Worm (Caenorhabditis elegans) whole organism, young adult: ENCODE data around the gene ergi-3.

Experiments used
- Y56A3A.18 ChIP-seq: fragments of 200-800 bp; sonication (Bioruptor generic); IDR thresholded peaks from 2 replicates; pipeline ENCODE4 v1.3.6; 2022; ENCODE audit warnings: missing genetic modification reagents, missing genetic modification characterization, missing compliant biosample characterization
- bed-2 ChIP-seq: fragments of 200-800 bp; sonication (Bioruptor generic); IDR thresholded peaks from 2 replicates; pipeline ENCODE4 v1.3.6; 2022; ENCODE audit warnings: missing genetic modification reagents, missing genetic modification characterization, missing compliant biosample characterization
- ekl-4 ChIP-seq: fragments of 200-800 bp; sonication (Bioruptor generic); IDR thresholded peaks from 2 replicates; pipeline ENCODE4 v1.3.6; 2022; ENCODE audit warnings: missing genetic modification reagents, missing genetic modification characterization, missing compliant biosample characterization
- lir-1 ChIP-seq: fragments of 200-800 bp; sonication (Bioruptor generic); conservative IDR thresholded peaks from 2 replicates; pipeline ENCODE4 v1.3.6; 2022; ENCODE audit warnings: missing genetic modification reagents, missing genetic modification characterization, missing compliant biosample characterization
- nhr-90 ChIP-seq: sonication (generic microtip); optimal IDR thresholded peaks from 2 replicates; lab custom pipeline; 2016; ENCODE audit warnings: missing genotype, mild to moderate bottlenecking, missing genetic modification characterization, missing compliant biosample characterization
- rec-8 ChIP-seq, 2 experiments: sonication (generic microtip); optimal IDR thresholded peaks; 2 replicates each; lab custom pipeline; 2016; ENCODE audit warnings: mild to moderate bottlenecking in 2 of 2, missing genetic modification characterization in 2 of 2, missing genetic modification reagents in 2 of 2, missing genotype in 2 of 2, missing biosample characterization in 1 of 2, missing compliant biosample characterization in 1 of 2, moderate library complexity in 1 of 2

ce11 chrX:15599925-15600324, 16.6 kb downstream of the ergi-3 start:
- TF ChIP-seq lir-1 (GFP tag; lab: Robert Waterston, UW) (no peak), rec-8 (tag; optimal IDR thresholded peaks at IDR 0.05; lab: Kevin White, UChicago) (no peak), bed-2 (GFP tag; lab: Robert Waterston, UW) (no peak), Y56A3A.18 (GFP tag; lab: Robert Waterston, UW) (no peak), ekl-4 (no peak), nhr-90 (tag; lab: Kevin White, UChicago) (no peak)
